Fruit fly (Drosophila melanogaster) whole organism, embryonic: ENCODE data around the gene Sirup.

Experiments used
- ATbp ChIP-seq: fragments of 200-800 bp; sonication (Bioruptor generic); optimal IDR thresholded peaks from 2 replicates; lab custom pipeline; 2017; ENCODE audit warnings: missing biosample characterization, mild to moderate bottlenecking, missing genetic modification characterization, missing genetic modification reagents
- B-H1 ChIP-seq: fragments of 200-800 bp; sonication (Bioruptor generic); IDR thresholded peaks from 3 replicates; pipeline ENCODE4 v1.3.6; 2022; ENCODE audit warnings: missing biosample characterization, missing genetic modification characterization
- B-H2 ChIP-seq: fragments of 200-800 bp; sonication (Bioruptor generic); optimal IDR thresholded peaks from 2 replicates; lab custom pipeline; 2018; ENCODE audit warnings: missing biosample characterization, mild to moderate bottlenecking, missing genetic modification characterization
- CG11504 ChIP-seq: fragments of 200-800 bp; sonication (Bioruptor generic); optimal IDR thresholded peaks from 3 replicates; lab custom pipeline; 2019; ENCODE audit warnings: missing biosample characterization, mild to moderate bottlenecking, missing genetic modification characterization, moderate library complexity
- CG11560 ChIP-seq: fragments of 200-800 bp; sonication (Bioruptor generic); IDR thresholded peaks from 3 replicates; pipeline ENCODE4 v1.3.6; 2022; ENCODE audit warnings: missing biosample characterization, missing genetic modification characterization
- CG13287 ChIP-seq: fragments of 200-800 bp; sonication (Bioruptor generic); IDR thresholded peaks from 2 replicates; pipeline ENCODE4 v1.3.6; 2022; ENCODE audit warnings: missing biosample characterization, missing genetic modification characterization; ENCODE audit not compliant: partially characterized antibody
- CG14014 ChIP-seq: fragments of 200-800 bp; sonication (Bioruptor generic); IDR thresholded peaks from 2 replicates; pipeline ENCODE4 v1.3.6; 2022; ENCODE audit warnings: missing biosample characterization, missing genetic modification characterization
- CG1529 ChIP-seq: fragments of 200-800 bp; sonication (Bioruptor generic); optimal IDR thresholded peaks from 3 replicates; lab custom pipeline; 2018; ENCODE audit warnings: missing biosample characterization, missing genetic modification characterization
- CG1602 ChIP-seq: fragments of 200-800 bp; sonication (Bioruptor generic); optimal IDR thresholded peaks from 3 replicates; lab custom pipeline; 2016; ENCODE audit warnings: missing biosample characterization, missing genetic modification characterization
- CG17612 ChIP-seq: fragments of 200-800 bp; sonication (Bioruptor generic); IDR thresholded peaks from 2 replicates; pipeline ENCODE4 v1.3.6; 2022; ENCODE audit warnings: missing biosample characterization, missing genetic modification characterization
- CG2129 ChIP-seq: fragments of 200-800 bp; sonication (Bioruptor generic); IDR thresholded peaks from 2 replicates; pipeline ENCODE4 v1.3.6; 2022; ENCODE audit warnings: missing biosample characterization, missing genetic modification characterization; ENCODE audit not compliant: partially characterized antibody
- CG2889 ChIP-seq: fragments of 200-800 bp; sonication (Bioruptor generic); IDR thresholded peaks from 3 replicates; pipeline ENCODE4 v1.3.6; 2022; ENCODE audit warnings: missing biosample characterization, missing genetic modification characterization
- CG3065 ChIP-seq: fragments of 200-800 bp; sonication (Bioruptor generic); optimal IDR thresholded peaks from 2 replicates; lab custom pipeline; 2016; ENCODE audit warnings: missing biosample characterization, missing genetic modification characterization
- CG34376 ChIP-seq: fragments of 200-800 bp; sonication (Bioruptor generic); optimal IDR thresholded peaks from 2 replicates; lab custom pipeline; 2018; ENCODE audit warnings: missing biosample characterization, mild to moderate bottlenecking, missing genetic modification characterization
- CG4730 ChIP-seq: fragments of 200-800 bp; sonication (Bioruptor generic); IDR thresholded peaks from 2 replicates; pipeline ENCODE4 v1.3.6; 2022; ENCODE audit warnings: missing biosample characterization, missing genetic modification characterization
- CG5180 ChIP-seq: fragments of 200-800 bp; sonication (Bioruptor generic); optimal IDR thresholded peaks from 3 replicates; lab custom pipeline; 2017; ENCODE audit warnings: missing biosample characterization, missing genetic modification characterization, mild to moderate bottlenecking, moderate library complexity, missing genetic modification reagents
- CG6254 ChIP-seq: fragments of 200-800 bp; sonication (Bioruptor generic); optimal IDR thresholded peaks from 3 replicates; lab custom pipeline; 2017; ENCODE audit warnings: mild to moderate bottlenecking, missing biosample characterization, missing genetic modification reagents, missing genetic modification characterization
- CG7556 ChIP-seq: fragments of 200-800 bp; sonication (Bioruptor generic); optimal IDR thresholded peaks from 2 replicates; lab custom pipeline; 2017; ENCODE audit warnings: missing biosample characterization, mild to moderate bottlenecking, missing genetic modification characterization
- CG9609 ChIP-seq: fragments of 200-800 bp; sonication (Bioruptor generic); optimal IDR thresholded peaks from 3 replicates; lab custom pipeline; 2016; ENCODE audit warnings: missing biosample characterization, missing genetic modification characterization
- Chrac-16 ChIP-seq: fragments of 200-800 bp; sonication (Bioruptor generic); optimal IDR thresholded peaks from 3 replicates; lab custom pipeline; 2016; ENCODE audit warnings: missing biosample characterization, missing genetic modification characterization
- Deaf1 ChIP-seq: fragments of 200-800 bp; optimal IDR thresholded peaks from 3 replicates; lab custom pipeline; 2019; ENCODE audit warnings: missing biosample characterization, mild to moderate bottlenecking, missing genetic modification characterization, moderate library complexity
- Dfd ChIP-seq, 2 experiments: fragments of >200 bp; optimal IDR thresholded peaks; 2 replicates each; lab custom pipeline; 2017; ENCODE audit warnings: missing biosample characterization in 2 of 2, missing genetic modification characterization in 2 of 2
- Elba2 ChIP-seq: fragments of 200-800 bp; sonication (Bioruptor generic); optimal IDR thresholded peaks from 3 replicates; lab custom pipeline; 2016; ENCODE audit warnings: missing biosample characterization, missing genetic modification characterization
- HHEX ChIP-seq: fragments of 200-800 bp; sonication (Bioruptor generic); optimal IDR thresholded peaks from 3 replicates; lab custom pipeline; 2017; ENCODE audit warnings: missing biosample characterization, mild to moderate bottlenecking, missing genetic modification characterization, missing genetic modification reagents
- HLH54F ChIP-seq: fragments of 200-800 bp; sonication (Bioruptor generic); optimal IDR thresholded peaks from 3 replicates; lab custom pipeline; 2016; ENCODE audit warnings: missing biosample characterization, missing genetic modification characterization
- Hmr ChIP-seq: fragments of 200-800 bp; sonication (Bioruptor generic); optimal IDR thresholded peaks from 3 replicates; lab custom pipeline; 2017; ENCODE audit warnings: mild to moderate bottlenecking, missing biosample characterization, missing genetic modification reagents, missing genetic modification characterization
- Lpt ChIP-seq: fragments of >200 bp; optimal IDR thresholded peaks from 2 replicates; lab custom pipeline; 2018; ENCODE audit warnings: missing biosample characterization, missing genetic modification characterization
- Mrtf ChIP-seq: fragments of 200-800 bp; sonication (Bioruptor generic); IDR thresholded peaks from 3 replicates; pipeline ENCODE4 v1.3.6; 2022; ENCODE audit warnings: missing biosample characterization, missing genetic modification characterization
- Sry-δ ChIP-seq: fragments of 200-800 bp; sonication (Bioruptor generic); optimal IDR thresholded peaks from 2 replicates; lab custom pipeline; 2016; ENCODE audit warnings: missing biosample characterization, missing genetic modification characterization
- TFAM ChIP-seq: fragments of 200-800 bp; sonication (Bioruptor generic); optimal IDR thresholded peaks from 2 replicates; lab custom pipeline; 2017; ENCODE audit warnings: missing biosample characterization, missing genetic modification characterization, inconsistent platforms
- Usf ChIP-seq: fragments of 200-800 bp; sonication (Bioruptor generic); optimal IDR thresholded peaks from 2 replicates; lab custom pipeline; 2017; ENCODE audit warnings: missing genotype, missing biosample characterization, missing genetic modification characterization
- az2 ChIP-seq: fragments of 200-800 bp; sonication (Bioruptor generic); optimal IDR thresholded peaks from 3 replicates; lab custom pipeline; 2016; ENCODE audit warnings: missing biosample characterization, missing genetic modification characterization
- bbx ChIP-seq: fragments of 200-800 bp; sonication (Bioruptor generic); IDR thresholded peaks from 2 replicates; pipeline ENCODE4 v1.3.6; 2022; ENCODE audit warnings: missing biosample characterization, missing genetic modification characterization; ENCODE audit not compliant: partially characterized antibody
- cwo ChIP-seq: fragments of 200-800 bp; sonication (Bioruptor generic); optimal IDR thresholded peaks from 3 replicates; lab custom pipeline; 2017; ENCODE audit warnings: missing biosample characterization, missing genetic modification characterization, mild to moderate bottlenecking, moderate library complexity, missing genetic modification reagents
- danr ChIP-seq: fragments of 200-800 bp; sonication (Bioruptor generic); IDR thresholded peaks from 2 replicates; pipeline ENCODE4 v1.3.6; 2022; ENCODE audit warnings: missing biosample characterization, missing genetic modification characterization
- fd96Cb ChIP-seq: fragments of 200-800 bp; sonication (Bioruptor generic); optimal IDR thresholded peaks from 2 replicates; lab custom pipeline; 2018; ENCODE audit warnings: missing biosample characterization, mild to moderate bottlenecking, missing genetic modification characterization, moderate library complexity
- gfzf ChIP-seq: fragments of 200-800 bp; sonication (Bioruptor generic); optimal IDR thresholded peaks from 2 replicates; lab custom pipeline; 2016; ENCODE audit warnings: missing biosample characterization, mild to moderate bottlenecking, missing genetic modification characterization, moderate library complexity
- her ChIP-seq: fragments of 200-800 bp; sonication (Bioruptor generic); optimal IDR thresholded peaks from 2 replicates; lab custom pipeline; 2016; ENCODE audit warnings: missing biosample characterization, missing genetic modification characterization
- jing ChIP-seq: fragments of 200-800 bp; sonication (Bioruptor generic); optimal IDR thresholded peaks from 2 replicates; lab custom pipeline; 2018; ENCODE audit warnings: missing biosample characterization, mild to moderate bottlenecking, missing genetic modification characterization
- klu ChIP-seq: fragments of 200-800 bp; sonication (Bioruptor generic); IDR thresholded peaks from 2 replicates; pipeline ENCODE4 v1.3.6; 2022; ENCODE audit warnings: missing biosample characterization, missing genetic modification characterization
- nom ChIP-seq: fragments of 200-800 bp; sonication (Bioruptor generic); optimal IDR thresholded peaks from 2 replicates; lab custom pipeline; 2017; ENCODE audit warnings: missing biosample characterization, missing genetic modification characterization, mild to moderate bottlenecking, moderate library complexity, missing genetic modification reagents
- pb ChIP-seq: fragments of 200-800 bp; sonication (Bioruptor generic); optimal IDR thresholded peaks from 3 replicates; lab custom pipeline; 2016; ENCODE audit warnings: missing biosample characterization, missing genetic modification characterization
- sd ChIP-seq: fragments of 200-800 bp; sonication (Bioruptor generic); optimal IDR thresholded peaks from 3 replicates; lab custom pipeline; 2018; ENCODE audit warnings: missing biosample characterization, mild to moderate bottlenecking, missing genetic modification characterization, moderate library complexity
- sna ChIP-seq: fragments of 200-800 bp; sonication (Bioruptor generic); IDR thresholded peaks from 2 replicates; pipeline ENCODE4 v1.3.6; 2022; ENCODE audit warnings: missing biosample characterization, missing genetic modification characterization; ENCODE audit not compliant: partially characterized antibody
- sr ChIP-seq: fragments of 200-800 bp; sonication (Bioruptor generic); IDR thresholded peaks from 3 replicates; pipeline ENCODE4 v1.3.6; 2022; ENCODE audit warnings: missing biosample characterization, missing genetic modification characterization
- yki ChIP-seq: fragments of >200 bp; optimal IDR thresholded peaks from 3 replicates; lab custom pipeline; 2018
- z ChIP-seq: fragments of 200-800 bp; sonication (Bioruptor generic); IDR thresholded peaks from 3 replicates; pipeline ENCODE4 v1.3.6; 2022; ENCODE audit warnings: missing biosample characterization, missing genetic modification characterization
- zen2 ChIP-seq: fragments of 200-800 bp; sonication (Bioruptor generic); IDR thresholded peaks from 3 replicates; pipeline ENCODE4 v1.3.6; 2022; ENCODE audit warnings: missing biosample characterization, missing genetic modification characterization; ENCODE audit not compliant: partially characterized antibody

Gene Sirup

dm6 chr2L:8001694-8002627, 3.3 kb downstream of the Sirup start (continued):
- TF ChIP-seq nom (GFP tag; lab: Kevin White, UChicago) (peak; percentile 84), jing (GFP tag; lab: Kevin White, UChicago) (peak; percentile 73), klu (peak; percentile 79), CG5180 (GFP tag; lab: Kevin White, UChicago) (peak; percentile 82), yki (lab: Kevin White, UChicago) (no peak), sd (peak; percentile 68), CG4730 (GFP tag; lab: Robert Waterston, UW) (peak; percentile 81), sna (no peak), Hmr (peak; percentile 89), CG34376 (GFP tag; lab: Kevin White, UChicago) (peak; percentile 84), HHEX (GFP tag; lab: Kevin White, UChicago) (peak; percentile 89), Lpt (GFP tag; lab: Kevin White, UChicago) (no peak), CG1529 (GFP tag; lab: Kevin White, UChicago) (peak; percentile 83), CG2129 (GFP tag; lab: Robert Waterston, UW) (no peak), sr (GFP tag; lab: Robert Waterston, UW) (no peak), CG14014 (GFP tag; lab: Robert Waterston, UW) (peak; percentile 78), Dfd (GFP tag; optimal IDR thresholded peaks at IDR 0.05; lab: Kevin White, UChicago) (no peak), CG6254 (peak; percentile 74), gfzf (no peak), CG2889 (GFP tag; lab: Robert Waterston, UW) (peak; percentile 66; the same call in 2 of the 3 replicates), bbx (no peak), CG7556 (peak; percentile 96), CG11504 (tag; lab: Kevin White, UChicago) (peak; percentile 91), z (no peak), CG3065 (GFP tag; lab: Kevin White, UChicago) (peak; percentile 56), ATbp (GFP tag; lab: Kevin White, UChicago) (peak; percentile 77), CG1602 (GFP tag; lab: Kevin White, UChicago) (peak; percentile 84), Elba2 (no peak), HLH54F (GFP tag; lab: Kevin White, UChicago) (peak; percentile 77), CG9609 (GFP tag; lab: Kevin White, UChicago) (peak; percentile 71), her (GFP tag; lab: Kevin White, UChicago) (peak; percentile 80), B-H1 (GFP tag; lab: Robert Waterston, UW) (peak; percentile 76), CG13287 (GFP tag; lab: Robert Waterston, UW) (no peak), cwo (GFP tag; lab: Kevin White, UChicago) (peak; percentile 100), Mrtf (GFP tag; lab: Robert Waterston, UW) (peak; percentile 79), TFAM (GFP tag; lab: Kevin White, UChicago) (no peak), az2 (peak; percentile 84), zen2 (GFP tag; lab: Robert Waterston, UW) (no peak), Chrac-16 (GFP tag; lab: Kevin White, UChicago) (peak; percentile 82), pb (peak; percentile 63), B-H2 (no peak), danr (GFP tag; lab: Robert Waterston, UW) (peak; percentile 82), CG17612 (GFP tag; lab: Robert Waterston, UW) (peak; percentile 54; the same call in 1 of the 2 replicates), CG11560 (tag; lab: Robert Waterston, UW) (peak; percentile 77), fd96Cb (tag; lab: Kevin White, UChicago) (peak; percentile 84), Deaf1 (tag; lab: Kevin White, UChicago) (peak; percentile 69), Usf (GFP tag; lab: Kevin White, UChicago) (peak; percentile 57), Sry-δ (peak; percentile 44)
